Worm (Caenorhabditis elegans) whole organism, young adult: ENCODE results near the gene K08A2.2.

Experiments
- B0019.2 ChIP-seq: fragments of 200-800 bp; sonication (Bioruptor generic); conservative IDR thresholded peaks from 2 replicates; pipeline ENCODE4 v1.3.6; 2022; ENCODE audit warnings: missing genetic modification reagents, missing genetic modification characterization, missing compliant biosample characterization
- B0261.1 ChIP-seq: sonication (generic microtip); optimal IDR thresholded peaks from 2 replicates; lab custom pipeline; 2016; ENCODE audit warnings: mild to moderate bottlenecking, missing genetic modification characterization, moderate library complexity, missing compliant biosample characterization
- B0336.3 ChIP-seq: fragments of 200-800 bp; sonication (Bioruptor generic); IDR thresholded peaks from 2 replicates; pipeline ENCODE4 v1.3.6; 2022; ENCODE audit warnings: missing genetic modification characterization, missing compliant biosample characterization
- C06A6.2 ChIP-seq: fragments of 200-800 bp; sonication (Bioruptor generic); conservative IDR thresholded peaks from 2 replicates; pipeline ENCODE4 v1.3.6; 2022; ENCODE audit warnings: missing genetic modification characterization, missing compliant biosample characterization
- F10E7.11 ChIP-seq: sonication (generic microtip); optimal IDR thresholded peaks from 2 replicates; lab custom pipeline; 2017; ENCODE audit warnings: mild to moderate bottlenecking, missing genetic modification characterization, moderate library complexity, missing compliant biosample characterization
- F22D6.2 ChIP-seq: sonication (generic microtip); optimal IDR thresholded peaks from 2 replicates; lab custom pipeline; 2016; ENCODE audit warnings: mild to moderate bottlenecking, missing genetic modification characterization, missing compliant biosample characterization
- F33H1.4 ChIP-seq: fragments of 200-800 bp; sonication (Bioruptor generic); IDR thresholded peaks from 2 replicates; pipeline ENCODE4 v1.3.6; 2022; ENCODE audit warnings: missing genetic modification reagents, missing genetic modification characterization, missing compliant biosample characterization
- F37B4.10 ChIP-seq: fragments of 200-800 bp; sonication (Bioruptor generic); IDR thresholded peaks from 2 replicates; pipeline ENCODE4 v1.3.6; 2022; ENCODE audit warnings: missing genetic modification characterization, missing compliant biosample characterization
- F57A8.1 ChIP-seq: fragments of 200-800 bp; sonication (Bioruptor generic); optimal IDR thresholded peaks from 2 replicates; lab custom pipeline; 2018; ENCODE audit warnings: mild to moderate bottlenecking, missing genetic modification characterization, moderate library complexity, missing compliant biosample characterization
- Y95B8A.8 ChIP-seq: fragments of 200-800 bp; sonication (Bioruptor generic); IDR thresholded peaks from 2 replicates; pipeline ENCODE4 v1.3.6; 2022; ENCODE audit warnings: missing genetic modification reagents, missing genetic modification characterization, missing compliant biosample characterization
- akir-1 ChIP-seq: fragments of 200-800 bp; sonication (Bioruptor generic); optimal IDR thresholded peaks from 2 replicates; lab custom pipeline; 2018; ENCODE audit warnings: mild to moderate bottlenecking, missing genetic modification characterization, moderate library complexity, missing compliant biosample characterization
- aptf-3 ChIP-seq: fragments of 200-800 bp; sonication (Bioruptor generic); IDR thresholded peaks from 2 replicates; pipeline ENCODE4 v1.3.6; 2022; ENCODE audit warnings: missing genetic modification characterization, missing compliant biosample characterization
- attf-3 ChIP-seq: fragments of 200-800 bp; sonication (Bioruptor generic); conservative IDR thresholded peaks from 2 replicates; pipeline ENCODE4 v1.3.6; 2022; ENCODE audit warnings: missing genetic modification reagents, missing genetic modification characterization, missing compliant biosample characterization
- attf-6 ChIP-seq: fragments of 200-800 bp; sonication (Bioruptor generic); IDR thresholded peaks from 2 replicates; pipeline ENCODE4 v1.3.6; 2022; ENCODE audit warnings: missing genetic modification reagents, missing genetic modification characterization, missing compliant biosample characterization
- bed-2 ChIP-seq: fragments of 200-800 bp; sonication (Bioruptor generic); IDR thresholded peaks from 2 replicates; pipeline ENCODE4 v1.3.6; 2022; ENCODE audit warnings: missing genetic modification reagents, missing genetic modification characterization, missing compliant biosample characterization
- cebp-1 ChIP-seq, 2 experiments: fragments of 200-800 bp in 1 of 2; sonication (Bioruptor generic) in 1 of 2; sonication (generic microtip) in 1 of 2; IDR thresholded peaks in 1 of 2; optimal IDR thresholded peaks in 1 of 2; 2 replicates each; pipeline versions ENCODE4 v1.3.6 to Lab custom; 2017 to 2022; ENCODE audit warnings: missing compliant biosample characterization in 2 of 2, missing genetic modification characterization in 2 of 2, mild to moderate bottlenecking in 1 of 2, missing genetic modification reagents in 1 of 2, moderate library complexity in 1 of 2
- ceh-100 ChIP-seq: fragments of 200-800 bp; sonication (Bioruptor generic); IDR thresholded peaks from 2 replicates; pipeline ENCODE4 v1.3.6; 2022; ENCODE audit warnings: missing genetic modification reagents, missing genetic modification characterization, missing compliant biosample characterization
- ceh-91 ChIP-seq: fragments of 200-800 bp; sonication (Bioruptor generic); IDR thresholded peaks from 2 replicates; pipeline ENCODE4 v1.3.6; 2022; ENCODE audit warnings: missing genetic modification reagents, missing genetic modification characterization, missing compliant biosample characterization
- dox-1 ChIP-seq: fragments of 200-800 bp; sonication (Bioruptor generic); IDR thresholded peaks from 2 replicates; pipeline ENCODE4 v1.3.6; 2022; ENCODE audit warnings: missing genetic modification reagents, missing genetic modification characterization, missing compliant biosample characterization
- dpl-1 ChIP-seq: fragments of 150-350 bp; optimal IDR thresholded peaks from 2 replicates; lab custom pipeline; 2014; ENCODE audit warnings: missing biosample characterization, missing genetic modification reagents, missing genetic modification characterization
- egrh-3 ChIP-seq: fragments of 200-800 bp; sonication (Bioruptor generic); IDR thresholded peaks from 2 replicates; pipeline ENCODE4 v1.3.6; 2022; ENCODE audit warnings: missing genetic modification reagents, missing genetic modification characterization, missing compliant biosample characterization
- ekl-4 ChIP-seq: fragments of 200-800 bp; sonication (Bioruptor generic); IDR thresholded peaks from 2 replicates; pipeline ENCODE4 v1.3.6; 2022; ENCODE audit warnings: missing genetic modification reagents, missing genetic modification characterization, missing compliant biosample characterization
- hmg-1.2 ChIP-seq: fragments of 200-800 bp; sonication (Bioruptor generic); IDR thresholded peaks from 2 replicates; pipeline ENCODE4 v1.3.6; 2022; ENCODE audit warnings: missing genetic modification reagents, missing genetic modification characterization, missing compliant biosample characterization
- lin-26 ChIP-seq: fragments of 200-800 bp; sonication (Bioruptor generic); IDR thresholded peaks from 2 replicates; pipeline ENCODE4 v1.3.6; 2022; ENCODE audit warnings: missing genetic modification reagents, missing genetic modification characterization, missing compliant biosample characterization
- lin-54 ChIP-seq: fragments of 200-800 bp; sonication (Bioruptor generic); optimal IDR thresholded peaks from 2 replicates; lab custom pipeline; 2018; ENCODE audit warnings: mild to moderate bottlenecking, missing genetic modification characterization, missing compliant biosample characterization
- lir-1 ChIP-seq: fragments of 200-800 bp; sonication (Bioruptor generic); conservative IDR thresholded peaks from 2 replicates; pipeline ENCODE4 v1.3.6; 2022; ENCODE audit warnings: missing genetic modification reagents, missing genetic modification characterization, missing compliant biosample characterization
- lsl-1 ChIP-seq: fragments of 200-800 bp; sonication (Bioruptor generic); optimal IDR thresholded peaks from 2 replicates; lab custom pipeline; 2018; ENCODE audit warnings: mild to moderate bottlenecking, missing genetic modification characterization, moderate library complexity, missing compliant biosample characterization
- madf-10 ChIP-seq: sonication (generic microtip); optimal IDR thresholded peaks from 2 replicates; lab custom pipeline; 2016; ENCODE audit warnings: mild to moderate bottlenecking, missing genetic modification characterization, missing compliant biosample characterization
- madf-6 ChIP-seq: fragments of 200-800 bp; sonication (Bioruptor generic); IDR thresholded peaks from 2 replicates; pipeline ENCODE4 v1.3.6; 2022; ENCODE audit warnings: missing genetic modification reagents, missing genetic modification characterization, missing compliant biosample characterization
- mcd-1 ChIP-seq: fragments of 200-800 bp; sonication (Bioruptor generic); IDR thresholded peaks from 2 replicates; pipeline ENCODE4 v1.3.6; 2022; ENCODE audit warnings: missing genetic modification reagents, missing genetic modification characterization, missing compliant biosample characterization
- mel-28 ChIP-seq: sonication (generic microtip); optimal IDR thresholded peaks from 2 replicates; lab custom pipeline; 2016; ENCODE audit warnings: borderline replicate concordance, mild to moderate bottlenecking, missing genetic modification characterization, missing compliant biosample characterization
- mxl-1 ChIP-seq: sonication (generic microtip); optimal IDR thresholded peaks from 2 replicates; lab custom pipeline; 2016; ENCODE audit warnings: missing genetic modification characterization, missing compliant biosample characterization
- nfya-2 ChIP-seq: fragments of 200-800 bp; sonication (Bioruptor generic); IDR thresholded peaks from 2 replicates; pipeline ENCODE4 v1.3.6; 2022; ENCODE audit warnings: missing genetic modification reagents, missing genetic modification characterization, missing compliant biosample characterization
- nhr-120 ChIP-seq: fragments of 200-800 bp; sonication (Bioruptor generic); IDR thresholded peaks from 2 replicates; pipeline ENCODE4 v1.3.6; 2022; ENCODE audit warnings: missing genetic modification characterization, missing compliant biosample characterization
- pbrm-1 ChIP-seq: fragments of 200-800 bp; sonication (Bioruptor generic); IDR thresholded peaks from 2 replicates; pipeline ENCODE4 v1.3.6; 2022; ENCODE audit warnings: missing genetic modification reagents, missing genetic modification characterization, missing compliant biosample characterization
- rec-8 ChIP-seq, 2 experiments: sonication (generic microtip); optimal IDR thresholded peaks; 2 replicates each; lab custom pipeline; 2016; ENCODE audit warnings: mild to moderate bottlenecking in 2 of 2, missing genetic modification characterization in 2 of 2, missing genetic modification reagents in 2 of 2, missing genotype in 2 of 2, missing biosample characterization in 1 of 2, missing compliant biosample characterization in 1 of 2, moderate library complexity in 1 of 2
- repo-1 ChIP-seq: sonication (generic microtip); optimal IDR thresholded peaks from 2 replicates; lab custom pipeline; 2017; ENCODE audit warnings: mild to moderate bottlenecking, missing genetic modification characterization, missing compliant biosample characterization
- rpc-1 ChIP-seq, 2 experiments: fragments of 150-350 bp in 1 of 2; sonication (generic microtip) in 1 of 2; optimal IDR thresholded peaks; 2 replicates each; lab custom pipeline; 2014 to 2018; ENCODE audit warnings: missing biosample characterization in 1 of 2, missing genetic modification characterization in 1 of 2, missing genetic modification reagents in 1 of 2, missing genotype in 1 of 2
- sdz-38 ChIP-seq: sonication (generic microtip); optimal IDR thresholded peaks from 2 replicates; lab custom pipeline; 2016; ENCODE audit warnings: missing genotype, missing genetic modification characterization, missing compliant biosample characterization
- sea-2 ChIP-seq: fragments of 200-800 bp; sonication (Bioruptor generic); IDR thresholded peaks from 2 replicates; pipeline ENCODE4 v1.3.6; 2022; ENCODE audit warnings: missing genetic modification characterization, missing compliant biosample characterization
- snpc-1.3 ChIP-seq: sonication (generic microtip); optimal IDR thresholded peaks from 2 replicates; lab custom pipeline; 2017; ENCODE audit warnings: missing genetic modification characterization, mild to moderate bottlenecking, missing compliant biosample characterization, antibody characterized with exemption, moderate library complexity, missing genotype, missing genetic modification reagents; ENCODE audit not compliant: insufficient read depth
- somi-1 ChIP-seq: fragments of 200-800 bp; sonication (Bioruptor generic); optimal IDR thresholded peaks from 2 replicates; lab custom pipeline; 2018; ENCODE audit warnings: mild to moderate bottlenecking, missing genetic modification characterization, missing compliant biosample characterization
- tbp1 ChIP-seq: fragments of 200-800 bp; sonication (Bioruptor generic); optimal IDR thresholded peaks from 2 replicates; lab custom pipeline; 2018; ENCODE audit warnings: mild to moderate bottlenecking, missing genetic modification characterization, missing compliant biosample characterization
- unc-130 ChIP-seq: sonication (generic microtip); optimal IDR thresholded peaks from 2 replicates; lab custom pipeline; 2016; ENCODE audit warnings: missing genetic modification reagents, missing genetic modification characterization, missing compliant biosample characterization
- zim-3 ChIP-seq: sonication (generic microtip); optimal IDR thresholded peaks from 2 replicates; lab custom pipeline; 2017; ENCODE audit warnings: mild to moderate bottlenecking, missing genetic modification characterization, moderate library complexity, missing compliant biosample characterization
- ztf-18 ChIP-seq: sonication (generic microtip); optimal IDR thresholded peaks from 2 replicates; lab custom pipeline; 2016; ENCODE audit warnings: missing genotype, mild to moderate bottlenecking, missing genetic modification characterization, missing compliant biosample characterization
- ztf-22 ChIP-seq: fragments of 200-800 bp; sonication (Bioruptor generic); optimal IDR thresholded peaks from 2 replicates; lab custom pipeline; 2018; ENCODE audit warnings: mild to moderate bottlenecking, missing genetic modification characterization, moderate library complexity, missing compliant biosample characterization
- ztf-6 ChIP-seq: fragments of 200-800 bp; sonication (Bioruptor generic); IDR thresholded peaks from 2 replicates; pipeline ENCODE4 v1.3.6; 2022; ENCODE audit warnings: missing genetic modification reagents, missing genetic modification characterization, missing compliant biosample characterization

Gene K08A2.2

ce11 chrII:2987122-2987556, 4.3 kb upstream of the K08A2.2 start:
- TF ChIP-seq F33H1.4 (GFP tag; lab: Robert Waterston, UW) (no peak), lin-54 (GFP tag; lab: Kevin White, UChicago) (peak; percentile 5), hmg-1.2 (no peak), akir-1 (GFP tag; lab: Kevin White, UChicago) (no peak), tbp1 (GFP tag; lab: Kevin White, UChicago) (no peak), madf-10 (no peak), cebp-1 (GFP tag; IDR thresholded peaks at IDR 0.05; lab: Robert Waterston, UW) (no peak), cebp-1 (tag; optimal IDR thresholded peaks at IDR 0.05; lab: Kevin White, UChicago) (peak; percentile 50), nfya-2 (no peak), somi-1 (GFP tag; lab: Kevin White, UChicago) (peak; percentile 33), attf-6 (GFP tag; lab: Robert Waterston, UW) (no peak), dox-1 (GFP tag; lab: Robert Waterston, UW) (0 out of 2 replicates have a peak, but pooled peaks have one; percentile 41), ekl-4 (GFP tag; lab: Robert Waterston, UW) (no peak), lin-26 (GFP tag; lab: Robert Waterston, UW) (peak; percentile 52; the same call in 1 of the 2 replicates), F37B4.10 (GFP tag; lab: Robert Waterston, UW) (no peak), zim-3 (tag; lab: Kevin White, UChicago) (no peak), ceh-100 (GFP tag; lab: Robert Waterston, UW) (no peak), nhr-120 (no peak), B0336.3 (no peak; the same call in 1 of the 2 replicates), rec-8 (tag; optimal IDR thresholded peaks at IDR 0.05; lab: Kevin White, UChicago) (no peak), ztf-22 (GFP tag; lab: Kevin White, UChicago) (no peak), F57A8.1 (GFP tag; lab: Kevin White, UChicago) (peak; percentile 37), bed-2 (GFP tag; lab: Robert Waterston, UW) (peak; percentile 43; the same call in 1 of the 2 replicates), F10E7.11 (tag; lab: Kevin White, UChicago) (no peak), attf-3 (no peak), sdz-38 (tag; lab: Kevin White, UChicago) (no peak), repo-1 (tag; lab: Kevin White, UChicago) (no peak), B0019.2 (no peak), lir-1 (GFP tag; lab: Robert Waterston, UW) (no peak), snpc-1.3 (tag; lab: Kevin White, UChicago) (no peak), rpc-1 (optimal IDR thresholded peaks at IDR 0.05; lab: Kevin White, UChicago) (no peak), rpc-1 (tag; optimal IDR thresholded peaks at IDR 0.05; lab: Kevin White, UChicago) (no peak), C06A6.2 (no peak), lsl-1 (GFP tag; lab: Kevin White, UChicago) (no peak), sea-2 (GFP tag; lab: Robert Waterston, UW) (peak; percentile 21; the same call in 1 of the 2 replicates), mcd-1 (GFP tag; lab: Robert Waterston, UW) (peak; percentile 30; the same call in 1 of the 2 replicates), mxl-1 (tag; lab: Kevin White, UChicago) (no peak), mel-28 (tag; lab: Kevin White, UChicago) (no peak), Y95B8A.8 (no peak), ztf-6 (no peak), madf-6 (GFP tag; lab: Robert Waterston, UW) (no peak), egrh-3 (GFP tag; lab: Robert Waterston, UW) (peak; percentile 39; the same call in 1 of the 2 replicates), ztf-18 (no peak), ceh-91 (GFP tag; lab: Robert Waterston, UW) (no peak), aptf-3 (GFP tag; lab: Robert Waterston, UW) (no peak), dpl-1 (GFP tag; lab: Kevin White, UChicago) (no peak), unc-130 (no peak), B0261.1 (tag; lab: Kevin White, UChicago) (no peak), pbrm-1 (GFP tag; lab: Robert Waterston, UW) (no peak), F22D6.2 (tag; lab: Kevin White, UChicago) (no peak)
